Worm (Caenorhabditis elegans) whole organism, mixed stage, embryonic: ENCODE results near the gene rab-6.2.

Source experiments
- M03D4.4 ChIP-seq: sonication (generic microtip); optimal IDR thresholded peaks from 2 replicates; lab custom pipeline; 2017; ENCODE audit warnings: mild to moderate bottlenecking, missing genetic modification characterization, missing compliant biosample characterization
- bed-3 ChIP-seq: fragments of 200-800 bp; sonication (Bioruptor generic); optimal IDR thresholded peaks from 3 replicates; lab custom pipeline; 2018; ENCODE audit warnings: mild to moderate bottlenecking, missing genetic modification characterization, moderate library complexity, missing compliant biosample characterization
- blmp-1 ChIP-seq: fragments of 150-350 bp; optimal IDR thresholded peaks from 2 replicates; lab custom pipeline; 2014; ENCODE audit warnings: missing biosample characterization, missing genetic modification characterization
- ceh-39 ChIP-seq: fragments of 150-350 bp; optimal IDR thresholded peaks from 2 replicates; lab custom pipeline; 2014; ENCODE audit warnings: missing biosample characterization, missing genetic modification characterization
- ceh-43 ChIP-seq: fragments of 200-800 bp; sonication (Bioruptor generic); optimal IDR thresholded peaks from 2 replicates; lab custom pipeline; 2018; ENCODE audit warnings: mild to moderate bottlenecking, missing genetic modification characterization, moderate library complexity, missing compliant biosample characterization
- ceh-83 ChIP-seq: fragments of 200-800 bp; sonication (Bioruptor generic); optimal IDR thresholded peaks from 2 replicates; lab custom pipeline; 2018; ENCODE audit warnings: mild to moderate bottlenecking, missing genetic modification characterization, missing compliant biosample characterization
- ces-1 ChIP-seq: fragments of 150-350 bp; optimal IDR thresholded peaks from 2 replicates; lab custom pipeline; 2014; ENCODE audit warnings: missing biosample characterization, missing genetic modification reagents, missing genetic modification characterization
- cnd-1 ChIP-seq: fragments of 200-800 bp; sonication (Bioruptor generic); optimal IDR thresholded peaks from 2 replicates; lab custom pipeline; 2018; ENCODE audit warnings: mild to moderate bottlenecking, missing genetic modification characterization, missing compliant biosample characterization
- drap-1 ChIP-seq: fragments of 200-800 bp; sonication (Bioruptor generic); optimal IDR thresholded peaks from 3 replicates; lab custom pipeline; 2018; ENCODE audit warnings: mild to moderate bottlenecking, missing genetic modification characterization, missing compliant biosample characterization
- elt-1 ChIP-seq: sonication (generic microtip); optimal IDR thresholded peaks from 2 replicates; lab custom pipeline; 2017; ENCODE audit warnings: missing genetic modification characterization, mild to moderate bottlenecking, missing compliant biosample characterization, antibody characterized with exemption, moderate library complexity, borderline replicate concordance; ENCODE audit not compliant: insufficient read depth
- elt-3 ChIP-seq: fragments of 150-350 bp; optimal IDR thresholded peaks from 2 replicates; lab custom pipeline; 2014; ENCODE audit warnings: missing biosample characterization, missing genetic modification characterization
- flh-1 ChIP-seq: fragments of 200-800 bp; sonication (Bioruptor generic); optimal IDR thresholded peaks from 2 replicates; lab custom pipeline; 2018; ENCODE audit warnings: mild to moderate bottlenecking, missing genetic modification characterization, moderate library complexity, missing compliant biosample characterization
- ham-2 ChIP-seq: fragments of 200-800 bp; sonication (Bioruptor generic); optimal IDR thresholded peaks from 2 replicates; lab custom pipeline; 2018; ENCODE audit warnings: mild to moderate bottlenecking, missing genetic modification characterization, missing compliant biosample characterization
- hlh-1 ChIP-seq: fragments of 150-350 bp; optimal IDR thresholded peaks from 2 replicates; lab custom pipeline; 2014; ENCODE audit warnings: missing biosample characterization, missing genetic modification reagents, missing genetic modification characterization
- lin-13 ChIP-seq: fragments of 150-350 bp; optimal IDR thresholded peaks from 2 replicates; lab custom pipeline; 2014; ENCODE audit warnings: missing biosample characterization, missing genetic modification characterization
- lin-32 ChIP-seq: fragments of 200-800 bp; sonication (Bioruptor generic); optimal IDR thresholded peaks from 2 replicates; lab custom pipeline; 2018; ENCODE audit warnings: mild to moderate bottlenecking, missing genetic modification characterization, missing compliant biosample characterization
- lsy-2 ChIP-seq: fragments of 150-350 bp; optimal IDR thresholded peaks from 2 replicates; lab custom pipeline; 2014; ENCODE audit warnings: missing biosample characterization, missing genetic modification characterization
- mab-5 ChIP-seq: fragments of 150-350 bp; optimal IDR thresholded peaks from 2 replicates; lab custom pipeline; 2014; ENCODE audit warnings: missing biosample characterization, missing genetic modification characterization
- mep-1 ChIP-seq: fragments of 150-350 bp; optimal IDR thresholded peaks from 2 replicates; lab custom pipeline; 2017; ENCODE audit warnings: missing biosample characterization, missing genetic modification reagents, missing genetic modification characterization, inconsistent platforms
- mls-2 ChIP-seq: sonication (generic microtip); optimal IDR thresholded peaks from 2 replicates; lab custom pipeline; 2016; ENCODE audit warnings: mild to moderate bottlenecking, missing genetic modification characterization, moderate library complexity, missing compliant biosample characterization
- nhr-12 ChIP-seq: fragments of 150-350 bp; optimal IDR thresholded peaks from 2 replicates; lab custom pipeline; 2014; ENCODE audit warnings: missing biosample characterization, missing genetic modification characterization
- nhr-2 ChIP-seq: fragments of 150-350 bp; optimal IDR thresholded peaks from 2 replicates; lab custom pipeline; 2014; ENCODE audit warnings: missing biosample characterization, missing genetic modification characterization
- nhr-237 ChIP-seq: fragments of 150-350 bp; optimal IDR thresholded peaks from 2 replicates; lab custom pipeline; 2014; ENCODE audit warnings: missing biosample characterization, missing genetic modification characterization
- nhr-28 ChIP-seq: fragments of 150-350 bp; optimal IDR thresholded peaks from 2 replicates; lab custom pipeline; 2014; ENCODE audit warnings: missing biosample characterization, missing genetic modification characterization
- nhr-76 ChIP-seq: sonication (generic microtip); optimal IDR thresholded peaks from 2 replicates; lab custom pipeline; 2017; ENCODE audit warnings: missing biosample characterization, missing genetic modification characterization
- pha-4 ChIP-seq: fragments of 150-350 bp; optimal IDR thresholded peaks from 2 replicates; lab custom pipeline; 2018; ENCODE audit warnings: missing biosample characterization, missing genetic modification reagents, missing genetic modification characterization
- sem-2 ChIP-seq: fragments of 200-800 bp; sonication (Bioruptor generic); optimal IDR thresholded peaks from 2 replicates; lab custom pipeline; 2018; ENCODE audit warnings: mild to moderate bottlenecking, missing genetic modification characterization, missing compliant biosample characterization
- snpc-4 ChIP-seq: fragments of 150-350 bp; optimal IDR thresholded peaks from 2 replicates; lab custom pipeline; 2014; ENCODE audit warnings: missing biosample characterization, missing genetic modification characterization
- sptf-1 ChIP-seq: sonication (generic microtip); optimal IDR thresholded peaks from 2 replicates; lab custom pipeline; 2017; ENCODE audit warnings: mild to moderate bottlenecking, missing genetic modification characterization, moderate library complexity, missing compliant biosample characterization
- tbx-8 ChIP-seq: fragments of 200-800 bp; sonication (Bioruptor generic); optimal IDR thresholded peaks from 2 replicates; lab custom pipeline; 2018; ENCODE audit warnings: mild to moderate bottlenecking, missing genetic modification characterization, moderate library complexity, missing compliant biosample characterization
- unc-120 ChIP-seq: sonication (generic microtip); optimal IDR thresholded peaks from 2 replicates; lab custom pipeline; 2017; ENCODE audit warnings: missing genetic modification characterization, missing compliant biosample characterization; ENCODE audit not compliant: poor library complexity, severe bottlenecking
- unc-39 ChIP-seq: fragments of 150-350 bp; optimal IDR thresholded peaks from 2 replicates; lab custom pipeline; 2014; ENCODE audit warnings: missing biosample characterization, missing genetic modification characterization
- unc-62 ChIP-seq: fragments of 150-350 bp; optimal IDR thresholded peaks from 2 replicates; lab custom pipeline; 2014; ENCODE audit warnings: missing biosample characterization, missing genetic modification reagents, missing genetic modification characterization
- zip-8 ChIP-seq: fragments of 150-350 bp; optimal IDR thresholded peaks from 2 replicates; lab custom pipeline; 2014; ENCODE audit warnings: missing biosample characterization, missing genetic modification characterization
- ztf-11 ChIP-seq: fragments of 150-350 bp; optimal IDR thresholded peaks from 2 replicates; lab custom pipeline; 2014; ENCODE audit warnings: missing biosample characterization, missing genetic modification characterization

Gene rab-6.2

DNA sequence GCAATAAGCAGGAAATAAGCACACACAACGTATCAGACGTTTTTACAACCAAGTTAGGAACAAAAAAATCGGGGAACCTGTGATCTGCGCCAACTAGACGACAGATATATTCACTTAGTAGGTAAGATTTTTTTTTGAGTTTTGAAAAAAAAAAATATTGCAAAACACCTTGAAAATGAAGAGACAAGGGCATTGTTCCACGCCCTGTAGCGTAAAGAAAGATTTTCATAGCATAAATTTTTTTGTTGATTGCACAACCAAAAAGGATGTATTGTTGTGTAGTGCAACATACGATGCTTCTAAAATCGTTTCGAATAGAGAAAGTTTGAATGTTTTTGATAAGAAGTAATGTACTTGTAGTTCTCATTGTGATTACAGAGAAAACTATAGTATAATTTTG is 42.1 kb upstream of the rab-6.2 start:
- TF ChIP-seq nhr-12 (tag; lab: Kevin White, UChicago) (no peak), sptf-1 (tag; lab: Kevin White, UChicago) (no peak), tbx-8 (GFP tag; lab: Kevin White, UChicago) (no peak), blmp-1 (tag; lab: Kevin White, UChicago) (no peak), ceh-83 (GFP tag; lab: Kevin White, UChicago) (no peak)

DNA sequence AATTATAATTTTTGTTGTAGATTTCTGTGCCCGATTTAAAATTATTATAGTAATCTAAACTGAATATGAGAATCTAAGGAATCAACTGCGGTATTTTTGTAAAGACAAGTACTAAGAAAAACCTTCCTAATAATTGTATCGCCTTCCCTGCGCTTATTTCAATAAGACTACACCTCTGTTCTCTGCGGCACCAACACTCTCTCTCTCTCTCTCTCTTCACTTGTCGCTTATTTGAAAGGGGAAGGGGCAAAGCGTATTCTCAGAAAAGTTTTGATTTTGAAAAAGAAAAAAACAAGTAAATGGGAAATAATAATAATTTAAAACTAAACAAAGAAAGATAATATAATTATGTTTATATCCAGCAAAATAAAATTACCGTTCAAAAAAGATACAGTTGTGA is 41.1 kb upstream of the rab-6.2 start:
- TF ChIP-seq bed-3 (GFP tag; lab: Kevin White, UChicago) (no peak), M03D4.4 (peak; percentile 62), hlh-1 (tag; lab: Kevin White, UChicago) (peak; percentile 3), drap-1 (GFP tag; lab: Kevin White, UChicago) (peak; percentile 9), mls-2 (tag; lab: Kevin White, UChicago) (no peak), flh-1 (GFP tag; lab: Kevin White, UChicago) (no peak), snpc-4 (tag; lab: Kevin White, UChicago) (no peak), unc-39 (tag; lab: Kevin White, UChicago) (no peak), elt-3 (no peak), mep-1 (tag; lab: Kevin White, UChicago) (peak; percentile 61), blmp-1 (tag; lab: Kevin White, UChicago) (no peak), elt-1 (no peak), cnd-1 (tag; lab: Kevin White, UChicago) (peak; percentile 19), nhr-237 (peak; percentile 89), pha-4 (tag; lab: Kevin White, UChicago) (peak; percentile 76), lin-13 (tag; lab: Kevin White, UChicago) (no peak), sem-2 (GFP tag; lab: Kevin White, UChicago) (no peak), nhr-28 (tag; lab: Kevin White, UChicago) (no peak), unc-120 (no peak), mab-5 (tag; lab: Kevin White, UChicago) (peak; percentile 10), nhr-12 (tag; lab: Kevin White, UChicago) (no peak), nhr-2 (peak; percentile 6), ham-2 (GFP tag; lab: Kevin White, UChicago) (no peak), ceh-43 (GFP tag; lab: Kevin White, UChicago) (peak; percentile 26), unc-62 (GFP tag; lab: Kevin White, UChicago) (no peak), ceh-39 (tag; lab: Kevin White, UChicago) (peak; percentile 32), ztf-11 (tag; lab: Kevin White, UChicago) (no peak), zip-8 (tag; lab: Kevin White, UChicago) (no peak), tbx-8 (GFP tag; lab: Kevin White, UChicago) (no peak), lsy-2 (tag; lab: Kevin White, UChicago) (peak; percentile 56), nhr-76 (tag; lab: Kevin White, UChicago) (no peak), ces-1 (GFP tag; lab: Kevin White, UChicago) (peak; percentile 50), ceh-83 (GFP tag; lab: Kevin White, UChicago) (no peak), sptf-1 (tag; lab: Kevin White, UChicago) (peak; percentile 61), lin-32 (no peak)

DNA sequence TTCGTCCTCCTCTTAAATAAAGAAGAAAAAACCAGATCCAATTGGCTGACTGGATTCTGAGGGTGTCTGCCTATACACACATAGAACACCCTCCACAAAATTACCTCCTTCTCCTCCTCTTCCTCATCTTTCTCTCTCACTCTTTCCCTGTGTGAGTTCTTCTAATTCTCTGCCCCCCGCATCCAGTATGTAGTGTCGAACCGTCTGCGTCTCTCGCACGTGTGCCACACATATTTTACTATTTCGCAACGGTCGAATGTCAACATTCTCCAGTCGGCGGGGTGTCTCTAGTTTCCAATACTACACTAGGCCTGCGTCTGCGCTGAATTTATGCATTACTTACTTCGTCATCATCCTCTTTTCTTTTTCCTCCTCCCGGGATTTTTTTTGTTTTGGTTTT is 37.9 kb upstream of the rab-6.2 start:
- peak; percentile 69 for TF ChIP-seq ces-1 (GFP tag; lab: Kevin White, UChicago)
- TF ChIP-seq sptf-1 (tag; lab: Kevin White, UChicago), result peak; percentile 53
- no peak for TF ChIP-seq ceh-83 (GFP tag; lab: Kevin White, UChicago)
- peak; percentile 51 for TF ChIP-seq drap-1 (GFP tag; lab: Kevin White, UChicago)
- peak; percentile 38 for TF ChIP-seq lsy-2 (tag; lab: Kevin White, UChicago)
- TF ChIP-seq lin-13 (tag; lab: Kevin White, UChicago), result peak; percentile 45
- no peak for TF ChIP-seq mab-5 (tag; lab: Kevin White, UChicago)
- peak; percentile 21 for TF ChIP-seq elt-3
- peak; percentile 92 for TF ChIP-seq pha-4 (tag; lab: Kevin White, UChicago)
- peak; percentile 48 for TF ChIP-seq hlh-1 (tag; lab: Kevin White, UChicago)
- no peak for TF ChIP-seq unc-62 (GFP tag; lab: Kevin White, UChicago)
- peak; percentile 52 for TF ChIP-seq unc-120
- TF ChIP-seq M03D4.4, result peak; percentile 1
- TF ChIP-seq mep-1 (tag; lab: Kevin White, UChicago), result peak; percentile 59
- no peak for TF ChIP-seq ham-2 (GFP tag; lab: Kevin White, UChicago)
- peak; percentile 80 for TF ChIP-seq nhr-237
